Worm (Caenorhabditis elegans): ENCODE data around the gene prx-12.

The prx-12 gene

DNA sequence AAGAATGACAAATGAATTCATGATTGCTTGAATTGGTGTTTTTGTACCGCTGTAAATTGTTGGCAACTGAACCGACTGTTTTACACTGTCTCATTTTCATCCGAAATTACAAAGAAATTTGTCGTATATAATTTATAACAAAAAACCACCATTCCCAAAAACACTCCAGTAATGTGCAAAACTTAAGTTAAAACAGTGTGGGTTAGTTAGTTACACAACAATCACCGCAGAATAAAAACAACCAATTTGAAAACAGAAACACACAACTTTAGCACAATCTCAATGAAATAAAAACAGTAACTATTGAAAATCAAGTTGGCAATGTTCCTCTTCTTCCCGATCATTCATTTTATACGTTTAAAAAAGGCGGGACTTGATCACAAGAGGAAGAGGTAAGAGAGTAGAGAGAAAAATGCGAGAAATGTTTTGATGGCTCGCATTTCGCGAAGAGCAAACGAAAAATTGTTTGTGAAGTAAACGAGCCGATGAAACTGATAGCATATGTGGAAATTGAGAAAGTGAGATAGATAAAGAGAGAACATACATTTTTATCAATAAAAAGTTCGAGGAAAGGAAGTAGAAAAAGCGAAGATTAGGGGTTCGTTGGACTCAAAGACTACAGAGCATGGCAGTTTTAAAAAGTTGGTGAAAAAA is 14.7 kb downstream of the prx-12 start, which contains the start of gene F08B12.4:
F08B12.4 (minus strand) TSS at position 51 of the 654 bp plus-strand sequence.
- TF ChIP-seq nhr-10 (tag; optimal IDR thresholded peaks at IDR 0.05) = no peak
- TF ChIP-seq nhr-12 (tag; optimal IDR thresholded peaks at IDR 0.05) = no peak
- TF ChIP-seq nhr-23 (tag; optimal IDR thresholded peaks at IDR 0.05) = no peak
- no peak for TF ChIP-seq unc-55 (GFP tag; optimal IDR thresholded peaks at IDR 0.05)
- no peak for TF ChIP-seq elt-1 (tag; optimal IDR thresholded peaks at IDR 0.05)
- TF ChIP-seq blmp-1 (tag; optimal IDR thresholded peaks at IDR 0.05; ENCODE audit: insufficient read depth) = no peak
- no peak for TF ChIP-seq skn-1 (tag; optimal IDR thresholded peaks at IDR 0.05)
- TF ChIP-seq C34F6.9 (tag; optimal IDR thresholded peaks at IDR 0.05) = peak; percentile 24
- no peak for TF ChIP-seq snpc-4 (tag; optimal IDR thresholded peaks at IDR 0.05)
- no peak for TF ChIP-seq zag-1 (tag; optimal IDR thresholded peaks at IDR 0.05)
- TF ChIP-seq alr-1 (tag; optimal IDR thresholded peaks at IDR 0.05) = no peak
- TF ChIP-seq sma-3 (GFP tag; optimal IDR thresholded peaks at IDR 0.05) = no peak
- TF ChIP-seq mab-5 (tag; optimal IDR thresholded peaks at IDR 0.05) = no peak
- TF ChIP-seq nhr-129 (tag; optimal IDR thresholded peaks at IDR 0.05) = peak; percentile 31
- TF ChIP-seq R02D3.7 (tag; optimal IDR thresholded peaks at IDR 0.05) = no peak
- no peak for TF ChIP-seq ZK546.5 (tag; optimal IDR thresholded peaks at IDR 0.05)
- no peak for TF ChIP-seq nhr-6 (tag; optimal IDR thresholded peaks at IDR 0.05)
- TF ChIP-seq F13H6.1 (tag; optimal IDR thresholded peaks at IDR 0.05) = peak; percentile 59
- TF ChIP-seq fos-1 (tag; optimal IDR thresholded peaks at IDR 0.05) = peak; percentile 88
- TF ChIP-seq ztf-1 (GFP tag; conservative IDR thresholded peaks at IDR 0.05) = no peak
- no peak for TF ChIP-seq nhr-77 (tag; optimal IDR thresholded peaks at IDR 0.05)
- peak; percentile 6 for TF ChIP-seq gmeb-1 (tag; optimal IDR thresholded peaks at IDR 0.05)
- no peak for TF ChIP-seq mdl-1 (tag; optimal IDR thresholded peaks at IDR 0.05)
- peak; percentile 78 for TF ChIP-seq ama-1 (optimal IDR thresholded peaks at IDR 0.05)
- TF ChIP-seq sem-4 (tag; optimal IDR thresholded peaks at IDR 0.05) = no peak
- no peak for TF ChIP-seq Y55F3AM.14 (GFP tag; optimal IDR thresholded peaks at IDR 0.05)
- TF ChIP-seq nhr-21 (tag; optimal IDR thresholded peaks at IDR 0.05) = no peak
- no peak for TF ChIP-seq nhr-25 (tag; optimal IDR thresholded peaks at IDR 0.05)
- TF ChIP-seq lin-13 (GFP tag; optimal IDR thresholded peaks at IDR 0.05) = no peak
- no peak for TF ChIP-seq aly-2 (tag; optimal IDR thresholded peaks at IDR 0.05)
- no peak for TF ChIP-seq peb-1 (tag; optimal IDR thresholded peaks at IDR 0.05)
- no peak for TF ChIP-seq ztf-4 (tag; optimal IDR thresholded peaks at IDR 0.05)
- no peak for TF ChIP-seq mbf-1 (tag; optimal IDR thresholded peaks at IDR 0.05)
- no peak for TF ChIP-seq elt-3 (tag; optimal IDR thresholded peaks at IDR 0.05)
- TF ChIP-seq unc-62 (GFP tag; optimal IDR thresholded peaks at IDR 0.05) = no peak
- TF ChIP-seq sma-9 (GFP tag; optimal IDR thresholded peaks at IDR 0.05) = peak; percentile 36
- no peak for TF ChIP-seq sma-9 (tag; optimal IDR thresholded peaks at IDR 0.05)
- TF ChIP-seq lin-39 (tag; optimal IDR thresholded peaks at IDR 0.05) = no peak
- peak; percentile 16 for TF ChIP-seq crh-2 (tag; optimal IDR thresholded peaks at IDR 0.05)
- TF ChIP-seq ceh-16 (tag; optimal IDR thresholded peaks at IDR 0.05) = no peak
- TF ChIP-seq lsy-2 (tag; optimal IDR thresholded peaks at IDR 0.05) = peak in 1 of 2 experiments; percentile 5
- TF ChIP-seq ztf-11 (tag; optimal IDR thresholded peaks at IDR 0.05) = no peak
- TF ChIP-seq unc-39 (tag; optimal IDR thresholded peaks at IDR 0.05) = no peak

DNA sequence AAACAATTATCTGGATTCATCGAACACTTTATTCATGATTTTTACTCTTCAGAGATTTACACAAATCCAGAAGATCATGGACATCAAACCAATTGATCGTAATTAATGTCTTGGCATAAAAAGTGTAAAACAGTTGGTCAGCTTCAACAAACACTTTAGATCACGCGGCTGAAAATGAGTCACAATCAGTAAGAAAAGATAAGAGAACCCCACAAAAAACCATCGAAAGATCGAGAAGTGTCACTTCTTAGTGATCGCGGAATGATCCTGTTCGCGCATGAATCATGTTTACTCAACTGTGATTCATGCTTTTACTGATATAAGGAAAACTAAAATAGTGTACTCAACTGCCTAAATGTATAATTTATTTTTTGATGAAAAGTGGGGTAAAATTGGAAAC is 16.4 kb downstream of the prx-12 start:
- TF ChIP-seq ztf-11 (tag; optimal IDR thresholded peaks at IDR 0.05) (no peak), nhr-25 (tag; optimal IDR thresholded peaks at IDR 0.05) (no peak), nhr-237 (tag; optimal IDR thresholded peaks at IDR 0.05) (no peak), skn-1 (tag; optimal IDR thresholded peaks at IDR 0.05) (no peak), gmeb-1 (tag; optimal IDR thresholded peaks at IDR 0.05) (no peak), nhr-12 (tag; optimal IDR thresholded peaks at IDR 0.05) (no peak), lin-13 (GFP tag; optimal IDR thresholded peaks at IDR 0.05) (no peak), ceh-82 (tag; optimal IDR thresholded peaks at IDR 0.05) (no peak), ceh-16 (tag; optimal IDR thresholded peaks at IDR 0.05) (no peak), mdl-1 (tag; optimal IDR thresholded peaks at IDR 0.05) (no peak), sma-9 (GFP tag; optimal IDR thresholded peaks at IDR 0.05) (peak; percentile 61), sma-9 (tag; optimal IDR thresholded peaks at IDR 0.05) (no peak), nhr-77 (tag; optimal IDR thresholded peaks at IDR 0.05) (no peak), nhr-23 (tag; optimal IDR thresholded peaks at IDR 0.05) (no peak), ztf-4 (tag; optimal IDR thresholded peaks at IDR 0.05) (no peak), unc-62 (GFP tag; optimal IDR thresholded peaks at IDR 0.05) (no peak), alr-1 (tag; optimal IDR thresholded peaks at IDR 0.05) (no peak), elt-3 (tag; optimal IDR thresholded peaks at IDR 0.05) (no peak), blmp-1 (tag; optimal IDR thresholded peaks at IDR 0.05; ENCODE audit: insufficient read depth) (no peak), zag-1 (tag; optimal IDR thresholded peaks at IDR 0.05) (no peak), nhr-10 (tag; optimal IDR thresholded peaks at IDR 0.05) (no peak), egl-27 (tag; optimal IDR thresholded peaks at IDR 0.05) (no peak), crh-2 (tag; optimal IDR thresholded peaks at IDR 0.05) (peak; percentile 41), R02D3.7 (tag; optimal IDR thresholded peaks at IDR 0.05) (no peak), nhr-21 (tag; optimal IDR thresholded peaks at IDR 0.05) (no peak), mbf-1 (tag; optimal IDR thresholded peaks at IDR 0.05) (no peak), nhr-6 (tag; optimal IDR thresholded peaks at IDR 0.05) (no peak), lin-11 (tag; optimal IDR thresholded peaks at IDR 0.05) (no peak), ztf-1 (GFP tag; conservative IDR thresholded peaks at IDR 0.05) (no peak), nhr-129 (tag; optimal IDR thresholded peaks at IDR 0.05) (peak; percentile 42), peb-1 (tag; optimal IDR thresholded peaks at IDR 0.05) (no peak), elt-1 (tag; optimal IDR thresholded peaks at IDR 0.05) (no peak), unc-55 (GFP tag; optimal IDR thresholded peaks at IDR 0.05) (no peak), lin-39 (tag; optimal IDR thresholded peaks at IDR 0.05) (no peak), sem-4 (tag; optimal IDR thresholded peaks at IDR 0.05) (no peak), mab-5 (tag; optimal IDR thresholded peaks at IDR 0.05) (no peak), aly-2 (tag; optimal IDR thresholded peaks at IDR 0.05) (no peak), ZK546.5 (tag; optimal IDR thresholded peaks at IDR 0.05) (no peak), ama-1 (optimal IDR thresholded peaks at IDR 0.05) (no peak), fos-1 (tag; optimal IDR thresholded peaks at IDR 0.05) (peak; percentile 66)

All from whole organism, L2 larva.